Fruit fly (Drosophila melanogaster): ENCODE measurements around the gene CG31807.

dm6 chr2L:16645479-16646302 is 38.1 kb downstream of the CG31807 start:
- TF ChIP-seq pan (optimal IDR thresholded peaks at IDR 0.05) (no peak), CG8478 (optimal IDR thresholded peaks at IDR 0.05) (no peak), psq (optimal IDR thresholded peaks at IDR 0.05) (no peak)

All from whole organism.